Fruit fly (Drosophila melanogaster) whole organism, pupa: ENCODE measurements around the gene CG3156.

ENCODE experiments used
- CG15710 ChIP-seq: fragments of 200-800 bp; sonication (Bioruptor generic); optimal IDR thresholded peaks from 2 replicates; lab custom pipeline; 2018; ENCODE audit warnings: missing biosample characterization, mild to moderate bottlenecking, missing genetic modification characterization, moderate library complexity
- CG34367 ChIP-seq: fragments of 200-800 bp; sonication (Bioruptor generic); optimal IDR thresholded peaks from 2 replicates; lab custom pipeline; 2018; ENCODE audit warnings: missing biosample characterization, mild to moderate bottlenecking, missing genetic modification characterization
- CG8159 ChIP-seq: fragments of 200-800 bp; sonication (Bioruptor generic); optimal IDR thresholded peaks from 3 replicates; lab custom pipeline; 2018; ENCODE audit warnings: missing biosample characterization, mild to moderate bottlenecking, missing genetic modification characterization, moderate library complexity
- EcR ChIP-seq: fragments of 200-800 bp; sonication (Bioruptor generic); optimal IDR thresholded peaks from 3 replicates; lab custom pipeline; 2019; ENCODE audit warnings: missing biosample characterization, missing genetic modification characterization, mild to moderate bottlenecking, moderate library complexity, missing genetic modification reagents

DNA sequence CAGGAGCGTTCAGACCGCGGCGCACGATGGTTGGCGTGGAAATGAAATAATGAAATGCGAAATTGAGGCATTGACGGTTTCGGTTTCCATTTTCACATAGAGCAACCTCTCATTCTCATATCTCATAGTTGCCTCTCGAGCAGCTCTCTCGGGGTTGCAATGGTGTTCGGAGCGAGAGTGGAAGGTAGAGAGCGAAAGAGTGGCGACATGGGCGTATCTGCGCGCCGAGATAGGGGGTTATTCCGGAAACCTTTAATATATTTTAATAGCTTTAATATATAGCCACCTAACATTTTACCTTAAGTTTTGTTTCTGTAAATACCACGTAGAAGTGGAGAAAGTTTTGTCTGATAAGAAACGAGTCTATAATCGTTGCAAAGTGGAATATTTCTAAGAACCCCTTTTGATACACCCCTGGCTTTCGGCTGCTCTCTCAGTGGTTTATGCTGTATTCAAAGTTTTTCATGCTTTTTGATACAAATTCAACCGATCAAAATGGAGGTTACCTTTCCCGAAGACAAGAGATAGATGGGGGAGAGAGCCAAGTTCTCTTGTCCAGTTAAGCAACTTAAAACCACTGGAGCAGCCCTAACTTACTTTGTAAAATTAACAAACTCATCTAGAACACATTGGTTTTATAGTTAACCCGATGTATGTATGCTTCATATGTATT, 35.6 kb downstream of the CG3156 start, which contains the start of gene elav:
- peak; percentile 47 for TF ChIP-seq EcR (GFP tag; lab: Kevin White, UChicago)
- peak; percentile 95 for TF ChIP-seq CG34367 (tag; lab: Kevin White, UChicago)
- TF ChIP-seq CG15710 = peak; percentile 98
- peak; percentile 98 for TF ChIP-seq CG8159
